Worm (Caenorhabditis elegans): ENCODE measurements around the gene C34F11.1.

DNA sequence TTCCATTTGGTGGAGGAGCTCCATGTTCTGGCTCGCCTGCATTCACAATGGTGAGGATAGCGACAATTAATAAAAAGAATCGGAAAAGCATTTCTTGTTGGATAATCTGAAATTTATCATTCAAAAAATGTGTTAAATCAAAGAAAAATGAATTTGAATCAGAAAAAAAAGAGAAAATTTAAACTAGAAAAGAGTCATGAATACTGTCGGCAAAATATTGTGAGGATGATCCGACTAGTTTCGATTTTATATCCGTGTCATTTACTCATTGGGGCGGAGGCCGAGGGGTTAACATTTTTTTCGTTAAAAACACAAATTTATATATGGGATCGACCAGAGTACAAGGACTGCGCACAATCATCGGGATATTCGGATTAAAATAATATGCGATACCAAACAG, 34.9 kb upstream of the C34F11.1 start, which contains the start of gene C27D6.12:
- TF ChIP-seq ama-1 (optimal IDR thresholded peaks at IDR 0.05) (no peak), tbx-37 (GFP tag; conservative IDR thresholded peaks at IDR 0.05) (no peak), sea-1 (GFP tag; conservative IDR thresholded peaks at IDR 0.05) (no peak), hmbx-1 (tag; optimal IDR thresholded peaks at IDR 0.05) (no peak), F13C5.2 (tag; optimal IDR thresholded peaks at IDR 0.05) (no peak), flt-1 (GFP tag; IDR thresholded peaks at IDR 0.05) (no peak)

Measured in whole organism, early embryonic.